Worm (Caenorhabditis elegans): ENCODE measurements around the gene T19D12.2.

- TF ChIP-seq fos-1 (tag; optimal IDR thresholded peaks at IDR 0.05), result no peak
- TF ChIP-seq mdl-1 (tag; optimal IDR thresholded peaks at IDR 0.05), result no peak
- no peak for TF ChIP-seq unc-130 (GFP tag; optimal IDR thresholded peaks at IDR 0.05)
- TF ChIP-seq lin-39 (tag; optimal IDR thresholded peaks at IDR 0.05), result no peak
- TF ChIP-seq madf-5 (GFP tag; IDR thresholded peaks at IDR 0.05), result no peak
- TF ChIP-seq ctbp-1 (GFP tag; IDR thresholded peaks at IDR 0.05), result no peak
- TF ChIP-seq Y48G9A.11 (GFP tag; IDR thresholded peaks at IDR 0.05), result no peak
- no peak for TF ChIP-seq saeg-2 (GFP tag; IDR thresholded peaks at IDR 0.05)
- TF ChIP-seq ZK546.5 (tag; optimal IDR thresholded peaks at IDR 0.05), result no peak
- no peak for TF ChIP-seq nhr-77 (tag; optimal IDR thresholded peaks at IDR 0.05)
- TF ChIP-seq nhr-6 (tag; optimal IDR thresholded peaks at IDR 0.05), result no peak
- TF ChIP-seq nhr-11 (tag; optimal IDR thresholded peaks at IDR 0.05), result no peak
- TF ChIP-seq mes-2 (tag; optimal IDR thresholded peaks at IDR 0.05; ENCODE audit: poor library complexity, severe bottlenecking), result no peak
Measured at ce11 chrII:6621886-6622285, 39.2 kb upstream of the T19D12.2 start, which contains the start of gene F54H5.3.
